Worm (Caenorhabditis elegans) whole organism, L4/young adult: Measurements from ENCODE around the gene Y57G11C.20.

Experiments used
- W03F9.2 ChIP-seq: fragments of 150-350 bp; optimal IDR thresholded peaks from 2 replicates; lab custom pipeline; 2014; ENCODE audit warnings: missing biosample characterization, missing genetic modification characterization
- him-1 ChIP-seq: sonication (generic microtip); optimal IDR thresholded peaks from 2 replicates; lab custom pipeline; 2016; ENCODE audit warnings: missing genotype, missing genetic modification reagents, missing genetic modification characterization, missing compliant biosample characterization

DNA sequence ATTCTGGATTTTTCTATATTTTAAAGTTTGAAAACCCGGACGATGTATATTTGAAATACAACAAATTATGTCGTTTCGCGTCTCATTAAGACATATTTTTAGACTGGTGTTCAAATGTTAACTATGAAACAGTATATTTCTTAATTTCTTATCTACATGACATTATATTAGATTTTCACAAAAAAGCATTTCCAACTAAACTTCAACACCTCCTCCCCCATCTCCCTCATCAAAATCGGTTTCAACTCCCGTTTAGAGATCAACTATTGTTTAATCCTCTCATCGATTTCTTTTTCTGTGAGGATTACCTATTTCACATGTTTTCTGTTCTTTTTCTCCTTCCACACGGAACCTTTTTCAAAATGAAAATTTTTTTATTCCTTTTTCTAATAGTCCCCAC is 19.0 kb downstream of the Y57G11C.20 start, which contains the start of gene Y57G11C.38:
- no peak for TF ChIP-seq him-1 (tag; lab: Kevin White, UChicago)
- no peak for TF ChIP-seq W03F9.2 (tag; lab: Kevin White, UChicago)
